Worm (Caenorhabditis elegans): Measurements from ENCODE around the gene apl-1.

The apl-1 gene

ce11 chrX:5096967-5097366 is 19.7 kb downstream of the apl-1 start, which contains the start of gene acn-1:
acn-1 (minus strand) TSS chrX:5097067.
- TF ChIP-seq aptf-2 (GFP tag; conservative IDR thresholded peaks at IDR 0.05) (no peak), athp-1 (tag; optimal IDR thresholded peaks at IDR 0.05) (no peak), B0261.1 (tag; optimal IDR thresholded peaks at IDR 0.05) (no peak), rcor-1 (GFP tag; IDR thresholded peaks at IDR 0.05) (no peak), bed-1 (GFP tag; IDR thresholded peaks at IDR 0.05) (no peak), egrh-3 (GFP tag; IDR thresholded peaks at IDR 0.05) (no peak), snpc-3.4 (tag; optimal IDR thresholded peaks at IDR 0.05) (no peak), Y67H2A.10 (GFP tag; conservative IDR thresholded peaks at IDR 0.05) (no peak), efl-1 (GFP tag; optimal IDR thresholded peaks at IDR 0.05) (no peak), nhr-80 (tag; optimal IDR thresholded peaks at IDR 0.05) (no peak), tbx-9 (tag; optimal IDR thresholded peaks at IDR 0.05; ENCODE audit: borderline replicate concordance) (no peak), attf-6 (GFP tag; IDR thresholded peaks at IDR 0.05) (no peak), ztf-25 (GFP tag; IDR thresholded peaks at IDR 0.05) (no peak)

DNA sequence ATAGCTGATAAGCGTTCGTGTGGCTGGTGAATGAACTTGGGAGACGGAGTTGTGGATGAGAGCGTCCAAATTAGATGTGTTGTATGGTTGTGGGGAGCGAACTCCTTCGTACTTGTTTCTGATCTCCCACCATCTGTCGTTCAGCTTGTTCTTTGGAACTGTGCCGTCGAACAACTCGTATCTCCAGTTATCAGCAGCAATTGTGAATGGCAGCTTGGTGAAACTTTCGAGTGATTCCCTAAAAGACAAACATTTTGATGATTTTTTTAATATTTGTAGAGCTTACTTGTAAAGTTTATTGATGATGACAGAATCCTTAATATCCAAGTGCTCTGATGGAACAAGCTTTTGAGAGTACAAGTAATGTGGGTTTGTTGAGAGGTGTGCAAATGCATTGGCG is 22.7 kb downstream of the apl-1 start:
- TF ChIP-seq nhr-120 (GFP tag; IDR thresholded peaks at IDR 0.05) (no peak), nhr-80 (tag; optimal IDR thresholded peaks at IDR 0.05) (peak; percentile 65)

DNA sequence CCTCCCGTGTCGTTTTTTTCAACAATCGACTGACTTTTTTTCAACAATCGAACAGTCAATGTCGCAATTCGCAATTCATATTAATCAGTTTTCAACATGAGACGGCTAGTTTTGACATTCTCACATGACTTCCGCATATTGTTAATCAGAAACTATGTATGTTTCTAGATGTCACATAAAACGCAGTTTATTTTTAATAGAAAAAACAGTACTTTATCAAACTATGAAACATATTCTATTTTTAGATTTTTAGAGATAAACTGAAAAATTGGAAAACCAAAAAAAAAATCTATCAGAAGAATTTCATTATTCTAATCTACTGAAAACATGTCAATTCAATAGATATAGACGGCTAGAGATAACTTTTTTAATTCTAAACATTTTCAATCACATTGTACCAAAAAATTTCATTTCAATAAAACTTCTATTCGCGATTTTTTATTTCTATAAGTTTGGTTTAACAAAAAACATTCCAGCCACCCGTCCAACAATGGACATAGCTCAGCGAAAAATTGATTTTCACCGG is 29.2 kb downstream of the apl-1 start, which contains the start of gene pnk-4:
Gene pnk-4 (plus strand): TSS at position 476 of the 526 bp plus-strand sequence.
- TF ChIP-seq ceh-91 (GFP tag; IDR thresholded peaks at IDR 0.05), result no peak
- no peak for TF ChIP-seq ceh-58 (GFP tag; IDR thresholded peaks at IDR 0.05)
- no peak for TF ChIP-seq tbx-9 (tag; optimal IDR thresholded peaks at IDR 0.05; ENCODE audit: borderline replicate concordance)
- TF ChIP-seq die-1 (tag; optimal IDR thresholded peaks at IDR 0.05), result no peak
- no peak for TF ChIP-seq ets-4 (GFP tag; optimal IDR thresholded peaks at IDR 0.05)
- no peak for TF ChIP-seq F22D6.2 (tag; optimal IDR thresholded peaks at IDR 0.05)
- TF ChIP-seq hrde-1 (tag; optimal IDR thresholded peaks at IDR 0.05; ENCODE audit: borderline replicate concordance), result no peak
- TF ChIP-seq pbrm-1 (GFP tag; IDR thresholded peaks at IDR 0.05), result no peak
- TF ChIP-seq lsy-27 (tag; optimal IDR thresholded peaks at IDR 0.05; ENCODE audit: borderline replicate concordance, insufficient read depth), result no peak

- TF ChIP-seq lin-40 (tag; optimal IDR thresholded peaks at IDR 0.05), result no peak
- no peak for TF ChIP-seq mes-4 (tag; optimal IDR thresholded peaks at IDR 0.05)
- TF ChIP-seq hlh-26 (GFP tag; conservative IDR thresholded peaks at IDR 0.05), result no peak
- TF ChIP-seq hmg-1.2 (GFP tag; IDR thresholded peaks at IDR 0.05), result peak; percentile 44; the same call in 1 of the 2 replicates
These were observed 30.5 kb downstream of the apl-1 start for ce11 chrX:5086212-5086611.

DNA sequence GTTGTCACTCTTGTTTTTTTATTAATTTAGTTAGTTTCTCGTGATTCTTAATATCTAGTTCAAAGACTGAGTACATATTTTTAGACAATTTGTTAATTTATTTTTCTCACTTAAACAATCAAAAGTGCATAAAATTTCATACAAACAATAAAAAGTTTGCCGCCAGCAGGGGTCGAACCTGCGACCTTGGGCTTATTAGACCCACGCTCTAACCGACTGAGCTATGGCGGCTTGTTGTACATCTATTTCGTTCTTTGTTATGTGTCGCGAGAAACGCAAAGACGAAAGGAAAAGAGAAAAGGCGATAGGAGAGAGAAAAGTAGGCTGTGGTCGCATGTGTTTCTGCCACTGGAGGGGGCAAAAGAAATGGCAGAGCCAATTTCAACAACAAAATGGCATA is 31.2 kb downstream of the apl-1 start:
- TF ChIP-seq madf-6 (GFP tag; IDR thresholded peaks at IDR 0.05), result peak; percentile 55
- TF ChIP-seq sdz-38 (tag; optimal IDR thresholded peaks at IDR 0.05), result no peak
- peak; percentile 61; the same call in 1 of the 2 replicates for TF ChIP-seq Y56A3A.18 (GFP tag; IDR thresholded peaks at IDR 0.05)
- TF ChIP-seq athp-1 (tag; optimal IDR thresholded peaks at IDR 0.05), result peak; percentile 65
- peak; percentile 96 for TF ChIP-seq cebp-2 (GFP tag; IDR thresholded peaks at IDR 0.05)
- peak; percentile 64 for TF ChIP-seq lin-54 (GFP tag; optimal IDR thresholded peaks at IDR 0.05)
- no peak for TF ChIP-seq xnd-1 (tag; optimal IDR thresholded peaks at IDR 0.05)
- peak; percentile 76 for TF ChIP-seq ztf-3 (GFP tag; optimal IDR thresholded peaks at IDR 0.05)
- peak; percentile 92 for TF ChIP-seq pbrm-1 (GFP tag; IDR thresholded peaks at IDR 0.05)
- peak; percentile 98 for TF ChIP-seq rpc-1 (optimal IDR thresholded peaks at IDR 0.05)
- peak; percentile 94 for TF ChIP-seq rpc-1 (tag; optimal IDR thresholded peaks at IDR 0.05)
- peak; percentile 66 for TF ChIP-seq ceh-79 (tag; optimal IDR thresholded peaks at IDR 0.05)
- no peak for TF ChIP-seq hlh-26 (GFP tag; conservative IDR thresholded peaks at IDR 0.05)
- peak; percentile 70 for TF ChIP-seq ZK185.1 (tag; optimal IDR thresholded peaks at IDR 0.05; ENCODE audit: poor library complexity, severe bottlenecking)
- TF ChIP-seq ztf-6 (GFP tag; IDR thresholded peaks at IDR 0.05), result peak; percentile 23; the same call in 1 of the 2 replicates
- 0 out of 2 replicates have a peak, but pooled peaks have one; percentile 34 for TF ChIP-seq zfh-2 (GFP tag; conservative IDR thresholded peaks at IDR 0.05)
- peak; percentile 96 for TF ChIP-seq tbp1 (GFP tag; optimal IDR thresholded peaks at IDR 0.05)
- peak; percentile 76 for TF ChIP-seq lsy-27 (tag; optimal IDR thresholded peaks at IDR 0.05; ENCODE audit: borderline replicate concordance, insufficient read depth)
- peak; percentile 50; the same call in 1 of the 2 replicates for TF ChIP-seq attf-3 (GFP tag; conservative IDR thresholded peaks at IDR 0.05)
- TF ChIP-seq mcd-1 (GFP tag; IDR thresholded peaks at IDR 0.05), result peak; percentile 68

Data from whole organism, young adult.